Worm (Caenorhabditis elegans) whole organism, L4 larva: Measurements from ENCODE around the gene nlp-59.

Source experiments
- T20F7.1 ChIP-seq: fragments of 200-800 bp; sonication (Bioruptor generic); optimal IDR thresholded peaks from 2 replicates; lab custom pipeline; 2018; ENCODE audit warnings: mild to moderate bottlenecking, missing genetic modification characterization, missing compliant biosample characterization
- Y105C5A.15 ChIP-seq: fragments of 200-800 bp; sonication (Bioruptor generic); IDR thresholded peaks from 2 replicates; pipeline ENCODE4 v1.3.6; 2022; ENCODE audit warnings: missing genetic modification characterization, missing compliant biosample characterization
- Y48G9A.11 ChIP-seq: fragments of 200-800 bp; sonication (Bioruptor generic); IDR thresholded peaks from 2 replicates; pipeline ENCODE4 v1.3.6; 2022; ENCODE audit warnings: missing genetic modification reagents, missing genetic modification characterization, missing compliant biosample characterization
- ZK546.5 ChIP-seq, 2 experiments: sonication (generic microtip); optimal IDR thresholded peaks; 2 replicates each; lab custom pipeline; 2017; ENCODE audit warnings: missing biosample characterization in 2 of 2, missing genetic modification characterization in 2 of 2
- aha-1 ChIP-seq: fragments of 150-350 bp; peaks from one replicate; lab custom pipeline; 2014; ENCODE audit warnings: missing biosample characterization, missing genetic modification characterization
- ceh-28 ChIP-seq: fragments of 150-350 bp; optimal IDR thresholded peaks from 2 replicates; lab custom pipeline; 2014; ENCODE audit warnings: missing biosample characterization, missing genetic modification reagents, missing genetic modification characterization
- ceh-44 ChIP-seq: fragments of 200-800 bp; sonication (Bioruptor generic); IDR thresholded peaks from 2 replicates; pipeline ENCODE4 v1.3.6; 2022; ENCODE audit warnings: missing genetic modification reagents, missing genetic modification characterization, missing compliant biosample characterization
- daf-16 ChIP-seq, 3 experiments: sonication (generic microtip); optimal IDR thresholded peaks; 2 replicates each; lab custom pipeline; 2016 to 2017; ENCODE audit warnings: missing genetic modification characterization in 3 of 3, missing genetic modification reagents in 3 of 3, mild to moderate bottlenecking in 2 of 3, missing compliant biosample characterization in 2 of 3, missing biosample characterization in 1 of 3, moderate library complexity in 1 of 3
- daf-8 ChIP-seq: fragments of 200-800 bp; sonication (Bioruptor generic); IDR thresholded peaks from 2 replicates; pipeline ENCODE4 v1.3.6; 2022; ENCODE audit warnings: missing genetic modification characterization, missing compliant biosample characterization
- dmd-9 ChIP-seq: fragments of 200-800 bp; sonication (Bioruptor generic); IDR thresholded peaks from 2 replicates; pipeline ENCODE4 v1.3.6; 2022; ENCODE audit warnings: missing genetic modification reagents, missing genetic modification characterization, missing compliant biosample characterization
- dpl-1 ChIP-seq: fragments of 150-350 bp; optimal IDR thresholded peaks from 2 replicates; lab custom pipeline; 2014; ENCODE audit warnings: missing biosample characterization, missing genetic modification reagents, missing genetic modification characterization
- fkh-10 ChIP-seq: fragments of 150-350 bp; optimal IDR thresholded peaks from 2 replicates; lab custom pipeline; 2014; ENCODE audit warnings: missing biosample characterization, missing genetic modification reagents, missing genetic modification characterization
- fos-1 ChIP-seq: fragments of 150-350 bp; optimal IDR thresholded peaks from 2 replicates; lab custom pipeline; 2014; ENCODE audit warnings: missing biosample characterization, missing genetic modification characterization
- hlh-30 ChIP-seq: sonication (generic microtip); optimal IDR thresholded peaks from 2 replicates; lab custom pipeline; 2017; ENCODE audit warnings: antibody characterized with exemption, mild to moderate bottlenecking, missing genetic modification characterization, missing compliant biosample characterization; ENCODE audit not compliant: insufficient read depth
- hmg-1.1 ChIP-seq: fragments of 200-800 bp; sonication (Bioruptor generic); IDR thresholded peaks from 2 replicates; pipeline ENCODE4 v1.3.6; 2022; ENCODE audit warnings: missing genetic modification reagents, missing genetic modification characterization, missing compliant biosample characterization
- lin-15B ChIP-seq: fragments of 150-350 bp; sonication (generic microtip); optimal IDR thresholded peaks from 3 replicates; lab custom pipeline; 2014; ENCODE audit warnings: missing biosample characterization, missing genetic modification characterization
- lir-3 ChIP-seq: sonication (generic microtip); optimal IDR thresholded peaks from 2 replicates; lab custom pipeline; 2016; ENCODE audit warnings: mild to moderate bottlenecking, missing genetic modification characterization, missing compliant biosample characterization
- lsy-2 ChIP-seq, 2 experiments: fragments of 150-350 bp in 1 of 2; sonication (generic microtip) in 1 of 2; optimal IDR thresholded peaks; 2 replicates each; lab custom pipeline; 2014 to 2017; ENCODE audit warnings: missing biosample characterization in 2 of 2, missing genetic modification characterization in 2 of 2
- madf-9 ChIP-seq: fragments of 200-800 bp; sonication (Bioruptor generic); conservative IDR thresholded peaks from 2 replicates; pipeline ENCODE4 v1.3.6; 2022; ENCODE audit warnings: missing genetic modification reagents, missing genetic modification characterization, missing compliant biosample characterization
- mdl-1 ChIP-seq, 2 experiments: fragments of 150-350 bp in 1 of 2; sonication (generic microtip) in 1 of 2; optimal IDR thresholded peaks; 2 replicates each; lab custom pipeline; 2014 to 2017; ENCODE audit warnings: missing biosample characterization in 2 of 2, missing genetic modification characterization in 2 of 2
- mep-1 ChIP-seq: fragments of 150-350 bp; sonication (generic microtip); optimal IDR thresholded peaks from 3 replicates; lab custom pipeline; 2014; ENCODE audit warnings: missing biosample characterization, missing genetic modification characterization
- nhr-10 ChIP-seq: fragments of 150-350 bp; optimal IDR thresholded peaks from 2 replicates; lab custom pipeline; 2014; ENCODE audit warnings: missing biosample characterization, missing genetic modification characterization
- nhr-102 ChIP-seq: sonication (generic microtip); optimal IDR thresholded peaks from 2 replicates; lab custom pipeline; 2016; ENCODE audit warnings: mild to moderate bottlenecking, missing genetic modification characterization, moderate library complexity, missing compliant biosample characterization
- nhr-111 ChIP-seq: fragments of 200-800 bp; sonication (Bioruptor generic); optimal IDR thresholded peaks from 2 replicates; lab custom pipeline; 2018; ENCODE audit warnings: mild to moderate bottlenecking, missing genetic modification characterization, missing compliant biosample characterization
- nhr-6 ChIP-seq: fragments of 150-350 bp; optimal IDR thresholded peaks from 2 replicates; lab custom pipeline; 2014; ENCODE audit warnings: missing biosample characterization, missing genetic modification characterization
- rbr-2 ChIP-seq: sonication (generic microtip); optimal IDR thresholded peaks from 2 replicates; lab custom pipeline; 2016; ENCODE audit warnings: missing genotype, missing genetic modification characterization, missing compliant biosample characterization
- snpc-4 ChIP-seq: fragments of 150-350 bp; optimal IDR thresholded peaks from 2 replicates; lab custom pipeline; 2014; ENCODE audit warnings: missing biosample characterization, missing genetic modification characterization
- unc-130 ChIP-seq: sonication (generic microtip); optimal IDR thresholded peaks from 2 replicates; lab custom pipeline; 2016; ENCODE audit warnings: missing genetic modification reagents, missing genetic modification characterization, missing compliant biosample characterization
- unc-62 ChIP-seq, 3 experiments: fragments of 150-350 bp in 1 of 3; sonication (generic microtip); optimal IDR thresholded peaks in 2 of 3; peaks in 1 of 3; 1 replicate in 1 of 3; 2 replicates in 2 of 3; lab custom pipeline; 2014 to 2017; ENCODE audit warnings: missing biosample characterization in 3 of 3, missing genetic modification characterization in 3 of 3, missing genetic modification reagents in 3 of 3, missing genotype in 1 of 3
- vab-7 ChIP-seq: fragments of 200-800 bp; sonication (Bioruptor generic); IDR thresholded peaks from 2 replicates; pipeline ENCODE4 v1.3.6; 2022; ENCODE audit warnings: missing genetic modification reagents, missing genetic modification characterization, missing compliant biosample characterization
- zfp-3 ChIP-seq: fragments of 200-800 bp; sonication (Bioruptor generic); conservative IDR thresholded peaks from 2 replicates; pipeline ENCODE4 v1.3.6; 2022; ENCODE audit warnings: missing genetic modification reagents, missing genetic modification characterization, missing compliant biosample characterization
- zip-2 ChIP-seq: fragments of 150-350 bp; optimal IDR thresholded peaks from 2 replicates; lab custom pipeline; 2014; ENCODE audit warnings: missing biosample characterization, missing genetic modification characterization

nlp-59 gene

DNA sequence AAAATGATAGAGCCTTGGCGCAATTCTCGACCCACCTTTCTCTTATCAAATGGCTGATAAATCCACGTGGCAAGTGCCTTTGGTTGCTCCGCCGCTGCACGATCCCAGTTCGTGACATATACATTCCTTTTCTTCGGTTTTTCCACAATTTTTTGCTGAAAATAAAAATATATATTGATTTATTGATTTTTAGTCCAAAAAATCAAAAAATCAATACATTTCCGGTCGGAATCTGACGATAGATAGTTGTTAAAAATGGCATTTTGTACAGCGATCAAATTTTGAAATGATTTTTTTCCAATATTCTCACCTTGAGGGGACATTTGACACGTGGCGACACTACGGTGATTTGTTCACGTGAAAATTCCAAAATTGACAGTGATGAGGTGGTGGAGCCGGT is 27.5 kb upstream of the nlp-59 start:
- TF ChIP-seq Y105C5A.15: no peak
- TF ChIP-seq ceh-28 (tag; lab: Kevin White, UChicago): peak; percentile 86
- TF ChIP-seq, all 104 proteins: peak for 1

DNA sequence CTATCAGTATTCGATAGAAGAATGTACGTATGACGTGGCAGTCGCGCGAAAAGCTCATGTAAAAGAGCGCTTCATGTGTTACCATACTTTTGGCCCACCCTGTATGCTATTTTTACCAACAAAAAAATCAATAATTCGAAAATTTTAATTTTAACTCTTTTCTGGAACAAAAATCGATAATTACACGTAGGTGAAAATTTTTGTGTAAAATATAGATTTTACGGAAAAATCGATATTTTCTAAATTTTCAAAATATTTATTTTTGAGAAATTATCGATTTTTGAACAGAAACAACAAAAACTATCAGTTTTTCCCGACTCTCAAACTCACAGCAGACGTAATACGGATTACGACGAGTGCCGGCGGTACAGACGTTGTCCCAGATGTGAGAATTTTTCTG is 26.1 kb upstream of the nlp-59 start:
- TF ChIP-seq ceh-28 (tag; lab: Kevin White, UChicago) (peak; percentile 53), unc-62 (GFP tag; optimal IDR thresholded peaks at IDR 0.05 in 1 of 2; lab: Kevin White, UChicago) (no peak), unc-62 (tag; optimal IDR thresholded peaks at IDR 0.05; lab: Kevin White, UChicago) (no peak)

DNA sequence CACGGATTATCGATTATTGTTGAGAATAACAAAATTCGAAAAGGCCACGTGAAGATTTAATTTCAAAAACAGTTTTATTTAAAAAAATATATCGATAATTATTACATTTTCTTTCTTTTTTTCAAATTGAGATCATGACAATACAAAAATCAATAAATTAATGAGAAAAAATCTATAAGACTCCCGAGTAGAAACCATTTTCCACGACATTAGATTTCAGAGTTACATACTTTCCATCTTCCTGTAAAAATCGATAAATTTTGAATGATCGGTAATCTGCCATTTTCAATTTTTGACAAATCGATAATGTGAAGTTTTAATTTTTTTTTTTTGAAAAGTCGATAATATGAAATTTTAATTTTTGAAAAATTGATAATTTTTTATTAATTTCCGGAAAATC is 25.5 kb upstream of the nlp-59 start, which contains the start of gene C30G7.3:
Gene C30G7.3 (minus strand): TSS at position 8 of the 400 bp plus-strand sequence.
- no peak for TF ChIP-seq zip-2 (tag; lab: Kevin White, UChicago)
- peak; percentile 51 for TF ChIP-seq ceh-28 (tag; lab: Kevin White, UChicago)
- TF ChIP-seq, all 104 proteins: peak for 1

DNA sequence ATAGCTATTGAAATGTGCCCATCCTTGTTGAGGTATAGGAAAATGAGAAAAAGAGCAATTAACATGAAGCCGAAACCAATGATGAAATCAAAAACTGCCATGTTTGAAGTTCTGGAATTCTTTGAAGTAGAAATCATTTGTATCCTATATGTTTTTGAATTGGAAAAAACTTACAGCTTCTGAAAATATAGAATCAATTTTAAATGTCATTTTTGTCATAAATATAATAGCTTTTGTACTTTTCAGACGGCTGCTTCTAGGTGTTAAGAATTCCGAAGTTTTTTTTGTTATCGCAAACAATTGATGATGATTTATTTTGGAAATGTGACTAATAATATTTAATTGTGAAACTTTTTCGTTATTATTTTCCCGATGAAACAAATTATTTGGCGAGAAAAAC is 24.2 kb upstream of the nlp-59 start, which contains the start of gene C30G7.4:
Gene C30G7.4 (minus strand): TSS at position 101 of the 400 bp plus-strand sequence.
- TF ChIP-seq hmg-1.1 (GFP tag; lab: Robert Waterston, UW) (no peak), unc-130 (no peak), daf-8 (GFP tag; lab: Robert Waterston, UW) (no peak), lir-3 (tag; lab: Kevin White, UChicago) (no peak), lsy-2 (tag; optimal IDR thresholded peaks at IDR 0.05; lab: Kevin White, UChicago) (no peak), zfp-3 (GFP tag; lab: Robert Waterston, UW) (no peak), Y48G9A.11 (GFP tag; lab: Robert Waterston, UW) (no peak), aha-1 (tag; lab: Kevin White, UChicago) (no peak), ZK546.5 (tag; optimal IDR thresholded peaks at IDR 0.05; lab: Kevin White, UChicago) (no peak), ceh-44 (no peak), nhr-102 (tag; lab: Kevin White, UChicago) (no peak), vab-7 (GFP tag; lab: Robert Waterston, UW) (no peak), dmd-9 (GFP tag; lab: Robert Waterston, UW) (no peak), fos-1 (tag; lab: Kevin White, UChicago) (no peak), T20F7.1 (no peak), dpl-1 (GFP tag; lab: Kevin White, UChicago) (no peak), madf-9 (GFP tag; lab: Robert Waterston, UW) (no peak), nhr-111 (GFP tag; lab: Kevin White, UChicago) (no peak), nhr-10 (tag; lab: Kevin White, UChicago) (no peak)

DNA sequence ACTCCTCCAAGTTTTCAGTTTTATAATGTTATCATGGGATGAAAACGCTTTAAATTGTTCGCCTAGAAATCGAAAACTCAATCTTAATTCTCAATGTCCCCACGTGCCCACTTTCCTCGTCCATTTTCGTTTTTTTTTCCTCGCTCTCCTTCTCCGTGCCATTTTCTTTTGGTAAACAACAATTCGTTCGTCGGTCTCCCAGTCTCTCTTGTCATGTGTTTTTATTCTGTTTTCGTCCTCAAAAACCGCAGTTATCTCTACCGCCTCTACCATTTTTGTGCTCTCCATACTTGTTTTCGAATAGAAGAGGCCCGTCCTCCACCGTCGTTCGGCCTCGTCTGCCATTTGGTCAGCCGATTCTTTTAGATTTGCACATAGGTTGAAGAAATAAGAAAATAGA is 22.7 kb upstream of the nlp-59 start:
- TF ChIP-seq mep-1 (tag; lab: Kevin White, UChicago): no peak
- TF ChIP-seq mdl-1 (tag; optimal IDR thresholded peaks at IDR 0.05; lab: Kevin White, UChicago): peak in 1 of 2 experiments; percentile 76
- peak; percentile 61 for TF ChIP-seq hlh-30 (tag; lab: Kevin White, UChicago)
- TF ChIP-seq fkh-10: peak; percentile 3
- TF ChIP-seq lin-15B (tag; lab: Kevin White, UChicago): no peak
- TF ChIP-seq snpc-4 (tag; lab: Kevin White, UChicago): no peak
- TF ChIP-seq rbr-2 (tag; lab: Kevin White, UChicago): peak; percentile 31
- TF ChIP-seq daf-16 (GFP tag; optimal IDR thresholded peaks at IDR 0.05; lab: Kevin White, UChicago): peak in 1 of 2 experiments; percentile 70
- TF ChIP-seq daf-16 (tag; optimal IDR thresholded peaks at IDR 0.05; lab: Kevin White, UChicago): no peak
- TF ChIP-seq nhr-6 (tag; lab: Kevin White, UChicago): peak; percentile 18
